Fruit fly (Drosophila melanogaster) whole organism, embryonic: Measurements from ENCODE around the gene CG32573.

ENCODE experiments used
- Ada2b ChIP-seq: fragments of 200-800 bp; sonication (Bioruptor generic); IDR thresholded peaks from 2 replicates; pipeline ENCODE4 v1.3.6; 2022; ENCODE audit warnings: missing biosample characterization, missing genetic modification characterization
- Bdp1 ChIP-seq: fragments of 200-800 bp; sonication (Bioruptor generic); optimal IDR thresholded peaks from 3 replicates; lab custom pipeline; 2016; ENCODE audit warnings: missing biosample characterization, missing genetic modification characterization
- Blimp-1 ChIP-seq: fragments of 200-800 bp; sonication (Bioruptor generic); optimal IDR thresholded peaks from 3 replicates; lab custom pipeline; 2018; ENCODE audit warnings: missing biosample characterization, missing genetic modification characterization, mild to moderate bottlenecking, moderate library complexity, missing genetic modification reagents
- CG1024 ChIP-seq: fragments of 200-800 bp; sonication (Bioruptor generic); IDR thresholded peaks from 2 replicates; pipeline ENCODE4 v1.3.6; 2022; ENCODE audit warnings: missing biosample characterization, missing genetic modification characterization
- CG10565 ChIP-seq: fragments of 200-800 bp; sonication (Bioruptor generic); optimal IDR thresholded peaks from 3 replicates; lab custom pipeline; 2016; ENCODE audit warnings: missing biosample characterization, mild to moderate bottlenecking, missing genetic modification characterization
- CG12071 ChIP-seq: fragments of 200-800 bp; sonication (Bioruptor generic); optimal IDR thresholded peaks from 3 replicates; lab custom pipeline; 2018; ENCODE audit warnings: missing biosample characterization, mild to moderate bottlenecking, missing genetic modification characterization
- CG12104 ChIP-seq: fragments of 200-800 bp; sonication (Bioruptor generic); optimal IDR thresholded peaks from 3 replicates; lab custom pipeline; 2016; ENCODE audit warnings: missing biosample characterization, missing genetic modification characterization
- CG12155 ChIP-seq: fragments of 200-800 bp; sonication (Bioruptor generic); optimal IDR thresholded peaks from 3 replicates; lab custom pipeline; 2016; ENCODE audit warnings: missing biosample characterization, missing genetic modification characterization
- CG12219 ChIP-seq: fragments of 200-800 bp; sonication (Bioruptor generic); optimal IDR thresholded peaks from 3 replicates; lab custom pipeline; 2018; ENCODE audit warnings: missing biosample characterization, mild to moderate bottlenecking, missing genetic modification characterization
- CG12942 ChIP-seq: fragments of 200-800 bp; sonication (Bioruptor generic); optimal IDR thresholded peaks from 3 replicates; lab custom pipeline; 2016; ENCODE audit warnings: missing biosample characterization, missing genetic modification characterization
- CG14710 ChIP-seq: fragments of 200-800 bp; sonication (Bioruptor generic); optimal IDR thresholded peaks from 3 replicates; lab custom pipeline; 2019; ENCODE audit warnings: missing biosample characterization, mild to moderate bottlenecking, missing genetic modification characterization, moderate library complexity
- CG14965 ChIP-seq: fragments of 200-800 bp; sonication (Bioruptor generic); optimal IDR thresholded peaks from 2 replicates; lab custom pipeline; 2016; ENCODE audit warnings: missing biosample characterization, missing genetic modification characterization, borderline replicate concordance
- CG1602 ChIP-seq: fragments of 200-800 bp; sonication (Bioruptor generic); optimal IDR thresholded peaks from 3 replicates; lab custom pipeline; 2016; ENCODE audit warnings: missing biosample characterization, missing genetic modification characterization
- CG16863 ChIP-seq: fragments of 200-800 bp; sonication (Bioruptor generic); optimal IDR thresholded peaks from 3 replicates; lab custom pipeline; 2016; ENCODE audit warnings: missing biosample characterization, missing genetic modification characterization
- CG17802 ChIP-seq: fragments of 200-800 bp; sonication (Bioruptor generic); optimal IDR thresholded peaks from 2 replicates; lab custom pipeline; 2018; ENCODE audit warnings: missing biosample characterization, mild to moderate bottlenecking, missing genetic modification characterization, moderate library complexity
- CG18011 ChIP-seq: fragments of 200-800 bp; sonication (Bioruptor generic); optimal IDR thresholded peaks from 2 replicates; lab custom pipeline; 2017; ENCODE audit warnings: missing biosample characterization, missing genetic modification characterization, mild to moderate bottlenecking, moderate library complexity, missing genotype
- CG18262 ChIP-seq: fragments of 200-800 bp; optimal IDR thresholded peaks from 3 replicates; lab custom pipeline; 2019; ENCODE audit warnings: missing biosample characterization, mild to moderate bottlenecking, missing genetic modification characterization, moderate library complexity
- CG18476 ChIP-seq: fragments of 200-800 bp; sonication (Bioruptor generic); optimal IDR thresholded peaks from 2 replicates; lab custom pipeline; 2016; ENCODE audit warnings: missing biosample characterization, mild to moderate bottlenecking, missing genetic modification characterization
- CG2202 ChIP-seq: fragments of 200-800 bp; sonication (Bioruptor generic); optimal IDR thresholded peaks from 2 replicates; lab custom pipeline; 2018; ENCODE audit warnings: missing biosample characterization, mild to moderate bottlenecking, missing genetic modification characterization
- CG30020 ChIP-seq: fragments of 200-800 bp; optimal IDR thresholded peaks from 2 replicates; lab custom pipeline; 2019; ENCODE audit warnings: missing biosample characterization, mild to moderate bottlenecking, missing genetic modification characterization, moderate library complexity
- CG30403 ChIP-seq: fragments of 200-800 bp; sonication (Bioruptor generic); optimal IDR thresholded peaks from 3 replicates; lab custom pipeline; 2016; ENCODE audit warnings: missing biosample characterization, missing genetic modification characterization
- CG3163 ChIP-seq: fragments of 200-800 bp; sonication (Bioruptor generic); optimal IDR thresholded peaks from 3 replicates; lab custom pipeline; 2016; ENCODE audit warnings: missing biosample characterization, missing genetic modification characterization
- CG32772 ChIP-seq: fragments of 200-800 bp; sonication (Bioruptor generic); IDR thresholded peaks from 2 replicates; pipeline ENCODE4 v1.3.6; 2022; ENCODE audit warnings: missing biosample characterization, missing genetic modification characterization
- CG34422 ChIP-seq: fragments of 200-800 bp; sonication (Bioruptor generic); IDR thresholded peaks from 3 replicates; pipeline ENCODE4 v1.3.6; 2022; ENCODE audit warnings: missing biosample characterization, missing genetic modification characterization
- CG43689 ChIP-seq: fragments of 200-800 bp; sonication (Bioruptor generic); IDR thresholded peaks from 2 replicates; pipeline ENCODE4 v1.3.6; 2022; ENCODE audit warnings: missing biosample characterization, missing genetic modification characterization
- CG5953 ChIP-seq: fragments of 200-800 bp; sonication (Bioruptor generic); IDR thresholded peaks from 2 replicates; pipeline ENCODE4 v1.3.6; 2022; ENCODE audit warnings: missing biosample characterization, missing genetic modification characterization
- CG6254 ChIP-seq: fragments of 200-800 bp; sonication (Bioruptor generic); optimal IDR thresholded peaks from 3 replicates; lab custom pipeline; 2017; ENCODE audit warnings: mild to moderate bottlenecking, missing biosample characterization, missing genetic modification reagents, missing genetic modification characterization
- CG6765 ChIP-seq: fragments of 200-800 bp; sonication (Bioruptor generic); optimal IDR thresholded peaks from 3 replicates; lab custom pipeline; 2017; ENCODE audit warnings: missing biosample characterization, mild to moderate bottlenecking, missing genetic modification characterization
- CG8089 ChIP-seq: fragments of 200-800 bp; sonication (Bioruptor generic); optimal IDR thresholded peaks from 3 replicates; lab custom pipeline; 2016; ENCODE audit warnings: missing biosample characterization, missing genetic modification characterization
- CG9437 ChIP-seq: fragments of 200-800 bp; sonication (Bioruptor generic); optimal IDR thresholded peaks from 2 replicates; lab custom pipeline; 2018; ENCODE audit warnings: missing biosample characterization, mild to moderate bottlenecking, missing genetic modification characterization
- D19A ChIP-seq: fragments of 200-800 bp; optimal IDR thresholded peaks from 3 replicates; lab custom pipeline; 2019; ENCODE audit warnings: missing biosample characterization, mild to moderate bottlenecking, missing genetic modification characterization, moderate library complexity
- Doc2 ChIP-seq: fragments of 200-800 bp; sonication (Bioruptor generic); IDR thresholded peaks from 2 replicates; pipeline ENCODE4 v1.3.6; 2022; ENCODE audit warnings: missing biosample characterization, missing genetic modification characterization
- H15 ChIP-seq: fragments of 200-800 bp; sonication (Bioruptor generic); IDR thresholded peaks from 3 replicates; pipeline ENCODE4 v1.3.6; 2022; ENCODE audit warnings: missing biosample characterization, missing genetic modification characterization
- Meics ChIP-seq: fragments of 200-800 bp; sonication (Bioruptor generic); optimal IDR thresholded peaks from 2 replicates; lab custom pipeline; 2017; ENCODE audit warnings: missing biosample characterization, mild to moderate bottlenecking, missing genetic modification characterization
- Mrtf ChIP-seq: fragments of 200-800 bp; sonication (Bioruptor generic); IDR thresholded peaks from 3 replicates; pipeline ENCODE4 v1.3.6; 2022; ENCODE audit warnings: missing biosample characterization, missing genetic modification characterization
- Oli ChIP-seq: fragments of 200-800 bp; sonication (Bioruptor generic); optimal IDR thresholded peaks from 2 replicates; lab custom pipeline; 2018; ENCODE audit warnings: missing biosample characterization, mild to moderate bottlenecking, missing genetic modification characterization, moderate library complexity
- Optix ChIP-seq: fragments of 200-800 bp; sonication (Bioruptor generic); IDR thresholded peaks from 3 replicates; pipeline ENCODE4 v1.3.6; 2022; ENCODE audit warnings: missing biosample characterization, missing genetic modification characterization
- Sox102F ChIP-seq: fragments of 200-800 bp; sonication (Bioruptor generic); optimal IDR thresholded peaks from 2 replicates; lab custom pipeline; 2018; ENCODE audit warnings: missing biosample characterization, mild to moderate bottlenecking, missing genetic modification characterization, moderate library complexity
- TFAM ChIP-seq: fragments of 200-800 bp; sonication (Bioruptor generic); optimal IDR thresholded peaks from 2 replicates; lab custom pipeline; 2017; ENCODE audit warnings: missing biosample characterization, missing genetic modification characterization, inconsistent platforms
- abd-A ChIP-seq: fragments of 200-800 bp; sonication (Bioruptor generic); optimal IDR thresholded peaks from 3 replicates; lab custom pipeline; 2019; ENCODE audit warnings: missing biosample characterization, mild to moderate bottlenecking, missing genetic modification characterization, moderate library complexity
- ap ChIP-seq: fragments of 200-800 bp; sonication (Bioruptor generic); IDR thresholded peaks from 2 replicates; pipeline ENCODE4 v1.3.6; 2022; ENCODE audit warnings: missing biosample characterization, missing genetic modification characterization
- dm ChIP-seq: fragments of 200-800 bp; sonication (Bioruptor generic); optimal IDR thresholded peaks from 3 replicates; lab custom pipeline; 2016; ENCODE audit warnings: missing biosample characterization, missing genetic modification characterization
- gcm ChIP-seq: fragments of 200-800 bp; sonication (Bioruptor generic); optimal IDR thresholded peaks from 2 replicates; lab custom pipeline; 2019; ENCODE audit warnings: missing biosample characterization, mild to moderate bottlenecking, missing genetic modification characterization, moderate library complexity
- grn ChIP-seq: fragments of 200-800 bp; sonication (Bioruptor generic); optimal IDR thresholded peaks from 3 replicates; lab custom pipeline; 2017; ENCODE audit warnings: missing biosample characterization, missing genetic modification characterization
- h ChIP-seq: fragments of >200 bp; optimal IDR thresholded peaks from 2 replicates; lab custom pipeline; 2017
- nau ChIP-seq: fragments of 200-800 bp; sonication (Bioruptor generic); optimal IDR thresholded peaks from 3 replicates; lab custom pipeline; 2017; ENCODE audit warnings: missing biosample characterization, mild to moderate bottlenecking, missing genetic modification characterization, missing genetic modification reagents
- sens ChIP-seq: fragments of 200-800 bp; sonication (Bioruptor generic); peaks from one replicate; lab custom pipeline; 2016; ENCODE audit warnings: missing biosample characterization, missing genetic modification characterization
- seq ChIP-seq: fragments of 200-800 bp; sonication (Bioruptor generic); IDR thresholded peaks from 2 replicates; pipeline ENCODE4 v1.3.6; 2022; ENCODE audit warnings: missing biosample characterization, missing genetic modification characterization
- slou ChIP-seq: fragments of 200-800 bp; sonication (Bioruptor generic); optimal IDR thresholded peaks from 3 replicates; lab custom pipeline; 2016; ENCODE audit warnings: missing biosample characterization, missing genetic modification characterization
- sob ChIP-seq: fragments of 200-800 bp; sonication (Bioruptor generic); IDR thresholded peaks from 2 replicates; pipeline ENCODE4 v1.3.6; 2022; ENCODE audit warnings: missing biosample characterization, missing genetic modification characterization
- tll ChIP-seq, 2 experiments: fragments of 200-800 bp in 1 of 2; fragments of >200 bp in 1 of 2; sonication (Bioruptor generic) in 1 of 2; optimal IDR thresholded peaks; 2 replicates each; lab custom pipeline; 2017 to 2019; ENCODE audit warnings: missing biosample characterization in 2 of 2, missing genetic modification characterization in 2 of 2, mild to moderate bottlenecking in 1 of 2, moderate library complexity in 1 of 2

CG32573 gene

dm6 chrX:16644535-16645131, 6.5 kb upstream of the CG32573 start (continued):
- TF ChIP-seq Oli (tag; lab: Kevin White, UChicago) (no peak), h (lab: Kevin White, UChicago) (no peak), CG1602 (GFP tag; lab: Kevin White, UChicago) (peak; percentile 26), Bdp1 (GFP tag; lab: Kevin White, UChicago) (peak; percentile 28), CG32772 (GFP tag; lab: Robert Waterston, UW) (no peak), Doc2 (no peak), CG5953 (GFP tag; lab: Robert Waterston, UW) (0 out of 2 replicates have a peak, but pooled peaks have one; percentile 37), sens (GFP tag; lab: Kevin White, UChicago) (peak; percentile 84), CG18476 (GFP tag; lab: Kevin White, UChicago) (peak; percentile 8), nau (GFP tag; lab: Kevin White, UChicago) (peak; percentile 37), grn (GFP tag; lab: Kevin White, UChicago) (peak; percentile 87), Optix (GFP tag; lab: Robert Waterston, UW) (no peak; the same call in 2 of the 3 replicates), TFAM (GFP tag; lab: Kevin White, UChicago) (peak; percentile 24), Blimp-1 (GFP tag; lab: Kevin White, UChicago) (peak; percentile 41), H15 (no peak), CG14965 (GFP tag; lab: Kevin White, UChicago) (no peak), CG6765 (no peak), Sox102F (GFP tag; lab: Kevin White, UChicago) (peak; percentile 49), seq (peak; percentile 9; the same call in 1 of the 2 replicates), slou (no peak), Ada2b (GFP tag; lab: Robert Waterston, UW) (no peak), dm (no peak), CG14710 (tag; lab: Kevin White, UChicago) (peak; percentile 41), CG18262 (tag; lab: Kevin White, UChicago) (peak; percentile 52), sob (GFP tag; lab: Robert Waterston, UW) (no peak), CG12942 (GFP tag; lab: Kevin White, UChicago) (peak; percentile 14), CG12071 (peak; percentile 48), CG17802 (tag; lab: Kevin White, UChicago) (no peak), CG12219 (peak; percentile 55), tll (GFP tag; optimal IDR thresholded peaks at IDR 0.05; lab: Kevin White, UChicago) (peak in 1 of 2 experiments; percentile 80), CG30403 (GFP tag; lab: Kevin White, UChicago) (no peak), CG8089 (GFP tag; lab: Kevin White, UChicago) (no peak), CG1024 (GFP tag; lab: Robert Waterston, UW) (no peak), CG9437 (GFP tag; lab: Kevin White, UChicago) (no peak), D19A (tag; lab: Kevin White, UChicago) (peak; percentile 41), CG18011 (GFP tag; lab: Kevin White, UChicago) (no peak), ap (no peak), CG34422 (GFP tag; lab: Robert Waterston, UW) (0 out of 3 replicates have a peak, but pooled peaks have one; percentile 14), CG30020 (no peak), gcm (GFP tag; lab: Kevin White, UChicago) (peak; percentile 39), CG43689 (no peak), Meics (GFP tag; lab: Kevin White, UChicago) (peak; percentile 13), CG6254 (GFP tag; lab: Kevin White, UChicago) (peak; percentile 48), Mrtf (GFP tag; lab: Robert Waterston, UW) (no peak), CG12104 (GFP tag; lab: Kevin White, UChicago) (no peak), CG12155 (GFP tag; lab: Kevin White, UChicago) (no peak), CG10565 (GFP tag; lab: Kevin White, UChicago) (no peak), CG3163 (GFP tag; lab: Kevin White, UChicago) (no peak), CG16863 (peak; percentile 46), abd-A (tag; lab: Kevin White, UChicago) (no peak), CG2202 (tag; lab: Kevin White, UChicago) (peak; percentile 64)
